Fruit fly (Drosophila melanogaster) whole organism, embryonic: Measurements from ENCODE around the gene CG18749.

Source experiments
- Adf1 ChIP-seq: fragments of 200-800 bp; sonication (Bioruptor generic); IDR thresholded peaks from 2 replicates; pipeline ENCODE4 v1.3.6; 2022; ENCODE audit warnings: missing biosample characterization, missing genetic modification characterization
- Antp ChIP-seq: fragments of 200-800 bp; sonication (Bioruptor generic); optimal IDR thresholded peaks from 3 replicates; lab custom pipeline; 2016; ENCODE audit warnings: missing biosample characterization, missing genetic modification characterization
- CG11093 ChIP-seq: fragments of 200-800 bp; sonication (Bioruptor generic); IDR thresholded peaks from 3 replicates; pipeline ENCODE4 v1.3.6; 2022; ENCODE audit warnings: missing biosample characterization, missing genetic modification characterization
- CG12155 ChIP-seq: fragments of 200-800 bp; sonication (Bioruptor generic); optimal IDR thresholded peaks from 3 replicates; lab custom pipeline; 2016; ENCODE audit warnings: missing biosample characterization, missing genetic modification characterization
- CG12659 ChIP-seq: fragments of 200-800 bp; sonication (Bioruptor generic); optimal IDR thresholded peaks from 3 replicates; lab custom pipeline; 2017; ENCODE audit warnings: mild to moderate bottlenecking, missing biosample characterization, missing genetic modification reagents, missing genetic modification characterization
- CG13123 ChIP-seq: fragments of 200-800 bp; sonication (Bioruptor generic); optimal IDR thresholded peaks from 2 replicates; lab custom pipeline; 2016; ENCODE audit warnings: missing biosample characterization, missing genetic modification characterization
- CG13287 ChIP-seq: fragments of 200-800 bp; sonication (Bioruptor generic); IDR thresholded peaks from 2 replicates; pipeline ENCODE4 v1.3.6; 2022; ENCODE audit warnings: missing biosample characterization, missing genetic modification characterization; ENCODE audit not compliant: partially characterized antibody
- CG13424 ChIP-seq: fragments of 200-800 bp; sonication (Bioruptor generic); optimal IDR thresholded peaks from 2 replicates; lab custom pipeline; 2019; ENCODE audit warnings: missing biosample characterization, mild to moderate bottlenecking, missing genetic modification characterization, moderate library complexity
- CG14050 ChIP-seq: fragments of 200-800 bp; sonication (Bioruptor generic); IDR thresholded peaks from 3 replicates; pipeline ENCODE4 v1.3.6; 2022; ENCODE audit warnings: missing biosample characterization, missing genetic modification characterization
- CG14441 ChIP-seq: fragments of 200-800 bp; sonication (Bioruptor generic); IDR thresholded peaks from 2 replicates; pipeline ENCODE4 v1.3.6; 2022; ENCODE audit warnings: missing biosample characterization, missing genetic modification characterization
- CG14667 ChIP-seq: fragments of 200-800 bp; sonication (Bioruptor generic); IDR thresholded peaks from 2 replicates; pipeline ENCODE4 v1.3.6; 2022; ENCODE audit warnings: missing biosample characterization, missing genetic modification characterization
- CG15011 ChIP-seq: fragments of 200-800 bp; sonication (Bioruptor generic); optimal IDR thresholded peaks from 3 replicates; lab custom pipeline; 2018; ENCODE audit warnings: missing biosample characterization, mild to moderate bottlenecking, missing genetic modification characterization
- CG15479 ChIP-seq: fragments of 200-800 bp; sonication (Bioruptor generic); optimal IDR thresholded peaks from 3 replicates; lab custom pipeline; 2019; ENCODE audit warnings: missing biosample characterization, mild to moderate bottlenecking, missing genetic modification characterization, moderate library complexity
- CG2120 ChIP-seq: fragments of 200-800 bp; sonication (Bioruptor generic); optimal IDR thresholded peaks from 3 replicates; lab custom pipeline; 2016; ENCODE audit warnings: missing biosample characterization, missing genetic modification characterization
- CG2889 ChIP-seq: fragments of 200-800 bp; sonication (Bioruptor generic); IDR thresholded peaks from 3 replicates; pipeline ENCODE4 v1.3.6; 2022; ENCODE audit warnings: missing biosample characterization, missing genetic modification characterization
- CG30020 ChIP-seq: fragments of 200-800 bp; optimal IDR thresholded peaks from 2 replicates; lab custom pipeline; 2019; ENCODE audit warnings: missing biosample characterization, mild to moderate bottlenecking, missing genetic modification characterization, moderate library complexity
- CG34376 ChIP-seq: fragments of 200-800 bp; sonication (Bioruptor generic); optimal IDR thresholded peaks from 2 replicates; lab custom pipeline; 2018; ENCODE audit warnings: missing biosample characterization, mild to moderate bottlenecking, missing genetic modification characterization
- CG4617 ChIP-seq: fragments of 200-800 bp; sonication (Bioruptor generic); optimal IDR thresholded peaks from 3 replicates; lab custom pipeline; 2016; ENCODE audit warnings: missing biosample characterization, missing genetic modification characterization, borderline replicate concordance
- CG6272 ChIP-seq: fragments of 200-800 bp; sonication (Bioruptor generic); IDR thresholded peaks from 2 replicates; pipeline ENCODE4 v1.3.6; 2022; ENCODE audit warnings: missing biosample characterization, missing genetic modification characterization
- CG6791 ChIP-seq: fragments of 200-800 bp; sonication (Bioruptor generic); IDR thresholded peaks from 3 replicates; pipeline ENCODE4 v1.3.6; 2022; ENCODE audit warnings: missing biosample characterization, missing genetic modification characterization; ENCODE audit not compliant: partially characterized antibody
- CG7987 ChIP-seq: fragments of 200-800 bp; sonication (Bioruptor generic); optimal IDR thresholded peaks from 2 replicates; lab custom pipeline; 2018; ENCODE audit warnings: missing biosample characterization, mild to moderate bottlenecking, missing genetic modification characterization, moderate library complexity
- CoRest ChIP-seq: fragments of 200-800 bp; sonication (Bioruptor generic); optimal IDR thresholded peaks from 3 replicates; lab custom pipeline; 2018; ENCODE audit warnings: missing biosample characterization, mild to moderate bottlenecking, missing genetic modification characterization, moderate library complexity
- Dek ChIP-seq: fragments of 200-800 bp; sonication (Bioruptor generic); optimal IDR thresholded peaks from 3 replicates; lab custom pipeline; 2019; ENCODE audit warnings: missing biosample characterization, mild to moderate bottlenecking, missing genetic modification characterization, moderate library complexity
- Dp ChIP-seq: fragments of 200-800 bp; sonication (Bioruptor generic); optimal IDR thresholded peaks from 2 replicates; lab custom pipeline; 2018; ENCODE audit warnings: missing biosample characterization, mild to moderate bottlenecking, missing genetic modification characterization, moderate library complexity
- Ets97D ChIP-seq: fragments of 200-800 bp; sonication (Bioruptor generic); optimal IDR thresholded peaks from 3 replicates; lab custom pipeline; 2016; ENCODE audit warnings: missing biosample characterization, missing genetic modification characterization
- Med ChIP-seq: fragments of 200-800 bp; sonication (Bioruptor generic); peaks from one replicate; lab custom pipeline; 2016; ENCODE audit warnings: missing biosample characterization, missing genetic modification characterization, mild to moderate bottlenecking, inconsistent platforms, moderate library complexity
- Oaz ChIP-seq: fragments of 200-800 bp; sonication (Bioruptor generic); IDR thresholded peaks from 2 replicates; pipeline ENCODE4 v1.3.6; 2022; ENCODE audit warnings: missing biosample characterization, missing genetic modification characterization
- Optix ChIP-seq: fragments of 200-800 bp; sonication (Bioruptor generic); IDR thresholded peaks from 3 replicates; pipeline ENCODE4 v1.3.6; 2022; ENCODE audit warnings: missing biosample characterization, missing genetic modification characterization
- Sox102F ChIP-seq: fragments of 200-800 bp; sonication (Bioruptor generic); optimal IDR thresholded peaks from 2 replicates; lab custom pipeline; 2018; ENCODE audit warnings: missing biosample characterization, mild to moderate bottlenecking, missing genetic modification characterization, moderate library complexity
- Spps ChIP-seq: fragments of 200-800 bp; sonication (Bioruptor generic); optimal IDR thresholded peaks from 2 replicates; lab custom pipeline; 2018; ENCODE audit warnings: missing biosample characterization, mild to moderate bottlenecking, missing genetic modification characterization
- Sry-β ChIP-seq: fragments of 200-800 bp; sonication (Bioruptor generic); optimal IDR thresholded peaks from 2 replicates; lab custom pipeline; 2018; ENCODE audit warnings: missing biosample characterization, mild to moderate bottlenecking, missing genetic modification characterization, moderate library complexity
- Usf ChIP-seq: fragments of 200-800 bp; sonication (Bioruptor generic); optimal IDR thresholded peaks from 2 replicates; lab custom pipeline; 2017; ENCODE audit warnings: missing genotype, missing biosample characterization, missing genetic modification characterization
- cato ChIP-seq: fragments of 200-800 bp; sonication (Bioruptor generic); optimal IDR thresholded peaks from 2 replicates; lab custom pipeline; 2016; ENCODE audit warnings: missing biosample characterization, missing genetic modification characterization, borderline replicate concordance
- caup ChIP-seq: fragments of 200-800 bp; sonication (Bioruptor generic); optimal IDR thresholded peaks from 3 replicates; lab custom pipeline; 2017; ENCODE audit warnings: missing biosample characterization, mild to moderate bottlenecking, missing genetic modification characterization, moderate library complexity; ENCODE audit not compliant: severe bottlenecking
- chm ChIP-seq: fragments of 200-800 bp; sonication (Bioruptor generic); IDR thresholded peaks from 2 replicates; pipeline ENCODE4 v1.3.6; 2022; ENCODE audit warnings: missing biosample characterization, missing genetic modification characterization
- dan ChIP-seq: fragments of 200-800 bp; sonication (Bioruptor generic); IDR thresholded peaks from 2 replicates; pipeline ENCODE4 v1.3.6; 2022; ENCODE audit warnings: missing biosample characterization, missing genetic modification characterization
- eyg ChIP-seq: fragments of 200-800 bp; sonication (Bioruptor generic); optimal IDR thresholded peaks from 3 replicates; lab custom pipeline; 2016; ENCODE audit warnings: missing biosample characterization, missing genetic modification characterization
- grau ChIP-seq: fragments of 200-800 bp; optimal IDR thresholded peaks from 3 replicates; lab custom pipeline; 2019; ENCODE audit warnings: missing biosample characterization, mild to moderate bottlenecking, missing genetic modification characterization, moderate library complexity
- gsb-n ChIP-seq: fragments of 200-800 bp; sonication (Bioruptor generic); optimal IDR thresholded peaks from 3 replicates; lab custom pipeline; 2018; ENCODE audit warnings: missing biosample characterization, mild to moderate bottlenecking, missing genetic modification characterization
- hbn ChIP-seq: fragments of 200-800 bp; sonication (Bioruptor generic); IDR thresholded peaks from 2 replicates; pipeline ENCODE4 v1.3.6; 2022; ENCODE audit warnings: missing biosample characterization, missing genetic modification characterization; ENCODE audit not compliant: partially characterized antibody
- her ChIP-seq: fragments of 200-800 bp; sonication (Bioruptor generic); optimal IDR thresholded peaks from 2 replicates; lab custom pipeline; 2016; ENCODE audit warnings: missing biosample characterization, missing genetic modification characterization
- knrl ChIP-seq: fragments of 200-800 bp; sonication (Bioruptor generic); IDR thresholded peaks from 3 replicates; pipeline ENCODE4 v1.3.6; 2022; ENCODE audit warnings: missing biosample characterization, missing genetic modification characterization; ENCODE audit not compliant: partially characterized antibody
- luna ChIP-seq: fragments of 200-800 bp; sonication (Bioruptor generic); optimal IDR thresholded peaks from 2 replicates; lab custom pipeline; 2016; ENCODE audit warnings: missing biosample characterization, missing genetic modification characterization
- nmo ChIP-seq: fragments of 200-800 bp; sonication (Bioruptor generic); optimal IDR thresholded peaks from 2 replicates; lab custom pipeline; 2018; ENCODE audit warnings: missing biosample characterization, mild to moderate bottlenecking, missing genetic modification characterization, moderate library complexity
- oc ChIP-seq: fragments of 200-800 bp; sonication (Bioruptor generic); optimal IDR thresholded peaks from 2 replicates; lab custom pipeline; 2018; ENCODE audit warnings: missing biosample characterization, mild to moderate bottlenecking, missing genetic modification characterization, moderate library complexity
- sc ChIP-seq, 3 experiments: fragments of >200 bp in 2 of 3; fragments of 200-800 bp in 1 of 3; sonication (Bioruptor generic) in 1 of 3; optimal IDR thresholded peaks; 2 replicates in 2 of 3; 3 replicates in 1 of 3; lab custom pipeline; 2017; ENCODE audit warnings: mild to moderate bottlenecking in 1 of 3, missing biosample characterization in 1 of 3, missing genetic modification characterization in 1 of 3, missing genetic modification reagents in 1 of 3
- scrt ChIP-seq: fragments of 200-800 bp; sonication (Bioruptor generic); optimal IDR thresholded peaks from 2 replicates; lab custom pipeline; 2018; ENCODE audit warnings: missing biosample characterization, mild to moderate bottlenecking, missing genetic modification characterization, moderate library complexity
- stwl ChIP-seq: fragments of 200-800 bp; sonication (Bioruptor generic); optimal IDR thresholded peaks from 3 replicates; lab custom pipeline; 2018; ENCODE audit warnings: missing biosample characterization, mild to moderate bottlenecking, missing genetic modification characterization, moderate library complexity
- trem ChIP-seq: fragments of 200-800 bp; optimal IDR thresholded peaks from 3 replicates; lab custom pipeline; 2019; ENCODE audit warnings: missing biosample characterization, mild to moderate bottlenecking, missing genetic modification characterization, moderate library complexity
- usp ChIP-seq: fragments of >200 bp; optimal IDR thresholded peaks from 2 replicates; lab custom pipeline; 2017; ENCODE audit warnings: missing biosample characterization, missing genetic modification characterization

CG18749 gene

DNA sequence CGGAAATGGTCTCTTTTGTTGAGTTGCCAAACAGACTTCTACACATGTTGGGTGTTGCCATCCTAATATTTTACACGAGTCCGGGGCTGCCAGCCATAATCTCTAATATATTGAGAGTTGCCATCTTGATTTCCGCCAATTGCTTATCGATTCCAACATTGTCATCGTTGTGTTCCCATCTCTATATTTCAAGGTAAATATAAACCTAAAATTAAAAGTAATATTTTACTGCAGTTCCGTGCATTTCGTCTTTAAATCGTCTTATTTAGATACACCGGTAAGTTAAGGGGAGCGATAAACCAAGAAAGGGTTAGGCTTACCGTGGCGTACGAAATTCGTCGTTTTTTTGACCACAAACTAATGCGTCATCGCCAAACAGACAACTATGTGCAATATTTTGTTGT, 10.5 kb upstream of the CG18749 start, which contains the start of gene PolI (continued):
- TF ChIP-seq CG7987 (GFP tag; lab: Kevin White, UChicago), result peak; percentile 42
- TF ChIP-seq Sox102F (GFP tag; lab: Kevin White, UChicago), result no peak
- peak; percentile 84 for TF ChIP-seq Med (GFP tag; lab: Kevin White, UChicago)
- TF ChIP-seq CG34376 (GFP tag; lab: Kevin White, UChicago), result peak; percentile 8
- TF ChIP-seq Ets97D (GFP tag; lab: Kevin White, UChicago), result peak; percentile 96
- TF ChIP-seq Optix, result no peak
- peak; percentile 60 for TF ChIP-seq Dek
- peak; percentile 10 for TF ChIP-seq caup (GFP tag; lab: Kevin White, UChicago)
- peak; percentile 41 for TF ChIP-seq luna (GFP tag; lab: Kevin White, UChicago)
- TF ChIP-seq CG13424 (tag; lab: Kevin White, UChicago), result peak; percentile 42
- no peak for TF ChIP-seq CG6791 (GFP tag; lab: Robert Waterston, UW)
- no peak for TF ChIP-seq eyg (GFP tag; lab: Kevin White, UChicago)
- TF ChIP-seq CoRest (tag; lab: Kevin White, UChicago), result peak; percentile 41
- TF ChIP-seq CG4617 (GFP tag; lab: Kevin White, UChicago), result peak; percentile 91
- peak; percentile 81 for TF ChIP-seq CG12659 (GFP tag; lab: Kevin White, UChicago)
- TF ChIP-seq knrl (GFP tag; lab: Robert Waterston, UW), result peak; percentile 53; the same call in 2 of the 3 replicates
- TF ChIP-seq nmo, result peak; percentile 36
- no peak for TF ChIP-seq gsb-n
- TF ChIP-seq Spps (tag; lab: Kevin White, UChicago), result no peak
- no peak for TF ChIP-seq CG15011 (GFP tag; lab: Kevin White, UChicago)
- peak; percentile 58 for TF ChIP-seq CG2120 (GFP tag; lab: Kevin White, UChicago)
- no peak for TF ChIP-seq scrt (GFP tag; lab: Kevin White, UChicago)
- TF ChIP-seq Adf1 (GFP tag; lab: Robert Waterston, UW), result no peak
- peak; percentile 66 for TF ChIP-seq Dp (GFP tag; lab: Kevin White, UChicago)
- TF ChIP-seq Oaz (GFP tag; lab: Robert Waterston, UW), result no peak
- peak; percentile 1 for TF ChIP-seq Antp (GFP tag; lab: Kevin White, UChicago)
- peak; percentile 85 for TF ChIP-seq trem
- TF ChIP-seq CG13287, result peak; percentile 64
- no peak for TF ChIP-seq CG14667 (GFP tag; lab: Robert Waterston, UW)
- TF ChIP-seq CG13123, result peak; percentile 3
- no peak for TF ChIP-seq CG2889 (GFP tag; lab: Robert Waterston, UW)
- no peak for TF ChIP-seq Sry-β
- TF ChIP-seq CG14050, result no peak
- peak; percentile 39 for TF ChIP-seq CG12155 (GFP tag; lab: Kevin White, UChicago)
- TF ChIP-seq Usf (GFP tag; lab: Kevin White, UChicago), result no peak
- TF ChIP-seq CG6272 (GFP tag; lab: Robert Waterston, UW), result no peak
- peak; percentile 12 for TF ChIP-seq grau (tag; lab: Kevin White, UChicago)
- TF ChIP-seq CG30020, result peak; percentile 16
- TF ChIP-seq dan (GFP tag; lab: Robert Waterston, UW), result no peak
- no peak for TF ChIP-seq chm (GFP tag; lab: Robert Waterston, UW)
- no peak for TF ChIP-seq her (GFP tag; lab: Kevin White, UChicago)
- TF ChIP-seq CG15479 (GFP tag; lab: Kevin White, UChicago), result peak; percentile 37
- 0 out of 2 replicates have a peak, but pooled peaks have one; percentile 15 for TF ChIP-seq CG14441
- TF ChIP-seq sc (optimal IDR thresholded peaks at IDR 0.05; lab: Kevin White, UChicago), result no peak
- no peak for TF ChIP-seq sc (GFP tag; optimal IDR thresholded peaks at IDR 0.05; lab: Kevin White, UChicago)
- TF ChIP-seq usp, result no peak
- peak; percentile 72 for TF ChIP-seq stwl (tag; lab: Kevin White, UChicago)
- no peak for TF ChIP-seq cato (GFP tag; lab: Kevin White, UChicago)
- peak; percentile 7 for TF ChIP-seq oc (tag; lab: Kevin White, UChicago)
- TF ChIP-seq hbn (GFP tag; lab: Robert Waterston, UW), result 0 out of 2 replicates have a peak, but pooled peaks have one; percentile 30
- TF ChIP-seq CG11093 (GFP tag; lab: Robert Waterston, UW), result no peak
